Fruit fly (Drosophila melanogaster) whole organism, embryonic: ENCODE data around the gene Nazo.

Experiments
- Aef1 ChIP-seq: fragments of 200-800 bp; sonication (Bioruptor generic); IDR thresholded peaks from 3 replicates; pipeline ENCODE4 v1.3.6; 2022; ENCODE audit warnings: missing biosample characterization, missing genetic modification characterization
- Antp ChIP-seq: fragments of 200-800 bp; sonication (Bioruptor generic); optimal IDR thresholded peaks from 3 replicates; lab custom pipeline; 2016; ENCODE audit warnings: missing biosample characterization, missing genetic modification characterization
- Asciz ChIP-seq: fragments of 200-800 bp; sonication (Bioruptor generic); optimal IDR thresholded peaks from 2 replicates; lab custom pipeline; 2017; ENCODE audit warnings: missing biosample characterization, mild to moderate bottlenecking, missing genetic modification characterization, missing genetic modification reagents
- BtbVII ChIP-seq: fragments of 200-800 bp; sonication (Bioruptor generic); optimal IDR thresholded peaks from 3 replicates; lab custom pipeline; 2017; ENCODE audit warnings: missing biosample characterization, mild to moderate bottlenecking, missing genetic modification characterization
- Bteb2 ChIP-seq: fragments of 200-800 bp; sonication (Bioruptor generic); optimal IDR thresholded peaks from 2 replicates; lab custom pipeline; 2016; ENCODE audit warnings: missing biosample characterization, missing genetic modification characterization
- C15 ChIP-seq: fragments of 200-800 bp; sonication (Bioruptor generic); IDR thresholded peaks from 3 replicates; pipeline ENCODE4 v1.3.6; 2022; ENCODE audit warnings: missing biosample characterization, missing genetic modification characterization
- CG10565 ChIP-seq: fragments of 200-800 bp; sonication (Bioruptor generic); optimal IDR thresholded peaks from 3 replicates; lab custom pipeline; 2016; ENCODE audit warnings: missing biosample characterization, mild to moderate bottlenecking, missing genetic modification characterization
- CG11560 ChIP-seq: fragments of 200-800 bp; sonication (Bioruptor generic); IDR thresholded peaks from 3 replicates; pipeline ENCODE4 v1.3.6; 2022; ENCODE audit warnings: missing biosample characterization, missing genetic modification characterization
- CG14014 ChIP-seq: fragments of 200-800 bp; sonication (Bioruptor generic); IDR thresholded peaks from 2 replicates; pipeline ENCODE4 v1.3.6; 2022; ENCODE audit warnings: missing biosample characterization, missing genetic modification characterization
- CG14050 ChIP-seq: fragments of 200-800 bp; sonication (Bioruptor generic); IDR thresholded peaks from 3 replicates; pipeline ENCODE4 v1.3.6; 2022; ENCODE audit warnings: missing biosample characterization, missing genetic modification characterization
- CG14860 ChIP-seq: fragments of 200-800 bp; sonication (Bioruptor generic); IDR thresholded peaks from 3 replicates; pipeline ENCODE4 v1.3.6; 2022; ENCODE audit warnings: missing biosample characterization, missing genetic modification characterization; ENCODE audit not compliant: partially characterized antibody
- CG1529 ChIP-seq: fragments of 200-800 bp; sonication (Bioruptor generic); optimal IDR thresholded peaks from 3 replicates; lab custom pipeline; 2018; ENCODE audit warnings: missing biosample characterization, missing genetic modification characterization
- CG15479 ChIP-seq: fragments of 200-800 bp; sonication (Bioruptor generic); optimal IDR thresholded peaks from 3 replicates; lab custom pipeline; 2019; ENCODE audit warnings: missing biosample characterization, mild to moderate bottlenecking, missing genetic modification characterization, moderate library complexity
- CG17912 ChIP-seq: fragments of 200-800 bp; sonication (Bioruptor generic); optimal IDR thresholded peaks from 2 replicates; lab custom pipeline; 2018; ENCODE audit warnings: missing biosample characterization, mild to moderate bottlenecking, missing genetic modification characterization
- CG31441 ChIP-seq: fragments of 200-800 bp; sonication (Bioruptor generic); IDR thresholded peaks from 2 replicates; pipeline ENCODE4 v1.3.6; 2022; ENCODE audit warnings: missing biosample characterization, missing genetic modification characterization
- CG3163 ChIP-seq: fragments of 200-800 bp; sonication (Bioruptor generic); optimal IDR thresholded peaks from 3 replicates; lab custom pipeline; 2016; ENCODE audit warnings: missing biosample characterization, missing genetic modification characterization
- CG3407 ChIP-seq: fragments of 200-800 bp; sonication (Bioruptor generic); optimal IDR thresholded peaks from 2 replicates; lab custom pipeline; 2018; ENCODE audit warnings: missing biosample characterization, mild to moderate bottlenecking, missing genetic modification characterization
- CG42726 ChIP-seq: fragments of 200-800 bp; sonication (Bioruptor generic); IDR thresholded peaks from 2 replicates; pipeline ENCODE4 v1.3.6; 2022; ENCODE audit warnings: missing biosample characterization, missing genetic modification characterization; ENCODE audit not compliant: partially characterized antibody
- CG4282 ChIP-seq: fragments of 200-800 bp; sonication (Bioruptor generic); optimal IDR thresholded peaks from 2 replicates; lab custom pipeline; 2016; ENCODE audit warnings: missing biosample characterization, missing genetic modification characterization
- CG4360 ChIP-seq: fragments of 200-800 bp; sonication (Bioruptor generic); IDR thresholded peaks from 2 replicates; pipeline ENCODE4 v1.3.6; 2022; ENCODE audit warnings: missing biosample characterization, missing genetic modification characterization
- CG5953 ChIP-seq: fragments of 200-800 bp; sonication (Bioruptor generic); IDR thresholded peaks from 2 replicates; pipeline ENCODE4 v1.3.6; 2022; ENCODE audit warnings: missing biosample characterization, missing genetic modification characterization
- CG6254 ChIP-seq: fragments of 200-800 bp; sonication (Bioruptor generic); optimal IDR thresholded peaks from 3 replicates; lab custom pipeline; 2017; ENCODE audit warnings: mild to moderate bottlenecking, missing biosample characterization, missing genetic modification reagents, missing genetic modification characterization
- CG7987 ChIP-seq: fragments of 200-800 bp; sonication (Bioruptor generic); optimal IDR thresholded peaks from 2 replicates; lab custom pipeline; 2018; ENCODE audit warnings: missing biosample characterization, mild to moderate bottlenecking, missing genetic modification characterization, moderate library complexity
- CG9817 ChIP-seq: fragments of 200-800 bp; sonication (Bioruptor generic); optimal IDR thresholded peaks from 2 replicates; lab custom pipeline; 2018; ENCODE audit warnings: missing biosample characterization, mild to moderate bottlenecking, missing genetic modification characterization, moderate library complexity
- Ets97D ChIP-seq: fragments of 200-800 bp; sonication (Bioruptor generic); optimal IDR thresholded peaks from 3 replicates; lab custom pipeline; 2016; ENCODE audit warnings: missing biosample characterization, missing genetic modification characterization
- H15 ChIP-seq: fragments of 200-800 bp; sonication (Bioruptor generic); IDR thresholded peaks from 3 replicates; pipeline ENCODE4 v1.3.6; 2022; ENCODE audit warnings: missing biosample characterization, missing genetic modification characterization
- HLH4C ChIP-seq: fragments of 200-800 bp; sonication (Bioruptor generic); IDR thresholded peaks from 3 replicates; pipeline ENCODE4 v1.3.6; 2022; ENCODE audit warnings: missing biosample characterization, missing genetic modification characterization; ENCODE audit not compliant: partially characterized antibody
- Hsf ChIP-seq: fragments of 200-800 bp; sonication (Bioruptor generic); optimal IDR thresholded peaks from 3 replicates; lab custom pipeline; 2016; ENCODE audit warnings: missing biosample characterization, missing genetic modification characterization
- Lpt ChIP-seq: fragments of >200 bp; optimal IDR thresholded peaks from 2 replicates; lab custom pipeline; 2018; ENCODE audit warnings: missing biosample characterization, missing genetic modification characterization
- Oaz ChIP-seq: fragments of 200-800 bp; sonication (Bioruptor generic); IDR thresholded peaks from 2 replicates; pipeline ENCODE4 v1.3.6; 2022; ENCODE audit warnings: missing biosample characterization, missing genetic modification characterization
- Opbp ChIP-seq: fragments of 200-800 bp; sonication (Bioruptor generic); IDR thresholded peaks from 3 replicates; pipeline ENCODE4 v1.3.6; 2022; ENCODE audit warnings: missing biosample characterization, missing genetic modification characterization; ENCODE audit not compliant: partially characterized antibody
- PHDP ChIP-seq: fragments of 200-800 bp; sonication (Bioruptor generic); optimal IDR thresholded peaks from 3 replicates; lab custom pipeline; 2018; ENCODE audit warnings: missing biosample characterization, mild to moderate bottlenecking, missing genetic modification characterization, moderate library complexity
- Rfx ChIP-seq: fragments of 200-800 bp; sonication (Bioruptor generic); IDR thresholded peaks from 2 replicates; pipeline ENCODE4 v1.3.6; 2022; ENCODE audit warnings: missing biosample characterization, missing genetic modification characterization
- Scr ChIP-seq: fragments of 200-800 bp; sonication (Bioruptor generic); IDR thresholded peaks from 2 replicates; pipeline ENCODE4 v1.3.6; 2022; ENCODE audit warnings: missing biosample characterization, missing genetic modification characterization; ENCODE audit not compliant: partially characterized antibody
- Xbp1 ChIP-seq: fragments of 200-800 bp; sonication (Bioruptor generic); optimal IDR thresholded peaks from 3 replicates; lab custom pipeline; 2016; ENCODE audit warnings: missing biosample characterization, mild to moderate bottlenecking, missing genetic modification characterization
- ap ChIP-seq: fragments of 200-800 bp; sonication (Bioruptor generic); IDR thresholded peaks from 2 replicates; pipeline ENCODE4 v1.3.6; 2022; ENCODE audit warnings: missing biosample characterization, missing genetic modification characterization
- danr ChIP-seq: fragments of 200-800 bp; sonication (Bioruptor generic); IDR thresholded peaks from 2 replicates; pipeline ENCODE4 v1.3.6; 2022; ENCODE audit warnings: missing biosample characterization, missing genetic modification characterization
- dmrt99B ChIP-seq: fragments of 200-800 bp; sonication (Bioruptor generic); optimal IDR thresholded peaks from 2 replicates; lab custom pipeline; 2018; ENCODE audit warnings: missing biosample characterization, mild to moderate bottlenecking, missing genetic modification characterization, moderate library complexity
- ems ChIP-seq: fragments of 200-800 bp; sonication (Bioruptor generic); optimal IDR thresholded peaks from 3 replicates; lab custom pipeline; 2016; ENCODE audit warnings: missing biosample characterization, missing genetic modification characterization
- en ChIP-seq: fragments of 200-800 bp; sonication (Bioruptor generic); optimal IDR thresholded peaks from 2 replicates; lab custom pipeline; 2016; ENCODE audit warnings: missing biosample characterization, missing genetic modification characterization
- fru ChIP-seq: fragments of >200 bp; optimal IDR thresholded peaks from 2 replicates; lab custom pipeline; 2017
- peb ChIP-seq: fragments of 200-800 bp; sonication (Bioruptor generic); IDR thresholded peaks from 2 replicates; pipeline ENCODE4 v1.3.6; 2022; ENCODE audit warnings: missing biosample characterization, missing genetic modification characterization
- phol ChIP-seq: fragments of 200-800 bp; sonication (Bioruptor generic); optimal IDR thresholded peaks from 3 replicates; lab custom pipeline; 2018; ENCODE audit warnings: missing biosample characterization, mild to moderate bottlenecking, missing genetic modification characterization, moderate library complexity
- sc ChIP-seq, 3 experiments: fragments of >200 bp in 2 of 3; fragments of 200-800 bp in 1 of 3; sonication (Bioruptor generic) in 1 of 3; optimal IDR thresholded peaks; 2 replicates in 2 of 3; 3 replicates in 1 of 3; lab custom pipeline; 2017; ENCODE audit warnings: mild to moderate bottlenecking in 1 of 3, missing biosample characterization in 1 of 3, missing genetic modification characterization in 1 of 3, missing genetic modification reagents in 1 of 3
- scrt ChIP-seq: fragments of 200-800 bp; sonication (Bioruptor generic); optimal IDR thresholded peaks from 2 replicates; lab custom pipeline; 2018; ENCODE audit warnings: missing biosample characterization, mild to moderate bottlenecking, missing genetic modification characterization, moderate library complexity
- sim ChIP-seq: fragments of 200-800 bp; sonication (Bioruptor generic); IDR thresholded peaks from 2 replicates; pipeline ENCODE4 v1.3.6; 2022; ENCODE audit warnings: missing biosample characterization, missing genetic modification characterization
- sqz ChIP-seq: fragments of 200-800 bp; sonication (Bioruptor generic); optimal IDR thresholded peaks from 3 replicates; lab custom pipeline; 2018; ENCODE audit warnings: missing biosample characterization, mild to moderate bottlenecking, missing genetic modification characterization
- trh ChIP-seq: fragments of 200-800 bp; sonication (Bioruptor generic); optimal IDR thresholded peaks from 2 replicates; lab custom pipeline; 2016; ENCODE audit warnings: missing biosample characterization, missing genetic modification characterization
- usp ChIP-seq: fragments of >200 bp; optimal IDR thresholded peaks from 2 replicates; lab custom pipeline; 2017; ENCODE audit warnings: missing biosample characterization, missing genetic modification characterization

Gene Nazo

DNA sequence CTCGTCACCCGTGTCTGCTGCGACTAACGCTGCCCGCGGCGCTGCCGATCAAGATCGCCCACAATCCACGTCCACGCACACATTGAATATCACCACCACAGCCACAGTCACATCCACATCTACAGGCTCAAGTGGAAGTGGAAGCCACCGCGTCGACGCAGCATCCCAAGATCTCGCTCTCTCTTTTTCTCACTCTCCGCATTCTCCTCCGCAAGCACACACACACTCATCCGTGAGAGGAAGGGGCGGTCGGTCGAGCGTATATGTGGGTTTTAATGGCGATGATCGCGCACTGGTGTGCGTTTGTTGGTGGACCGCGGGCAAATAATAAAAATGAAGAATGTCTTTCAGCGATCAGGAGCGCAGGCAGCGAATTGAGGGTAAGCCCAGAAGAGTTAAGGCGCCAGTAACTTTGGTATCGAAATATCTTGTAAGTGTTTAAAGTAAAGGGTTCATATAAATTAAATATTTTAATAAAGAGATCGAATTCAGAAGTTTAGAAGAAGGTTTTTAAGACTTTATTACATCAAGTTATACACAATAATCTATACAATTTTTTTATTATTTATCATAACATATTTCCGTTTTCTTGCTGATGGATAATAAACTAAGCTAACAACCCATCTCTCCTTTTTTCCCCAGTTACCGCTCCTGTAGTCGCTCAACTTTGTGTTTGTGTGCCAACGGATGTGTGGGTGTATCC is 46.2 kb downstream of the Nazo start, which contains the start of gene Poxm (continued):
- TF ChIP-seq CG11560 (peak; percentile 83), Asciz (GFP tag; lab: Kevin White, UChicago) (peak; percentile 83), dmrt99B (tag; lab: Kevin White, UChicago) (peak; percentile 95), Aef1 (GFP tag; lab: Robert Waterston, UW) (peak; percentile 90; the same call in 2 of the 3 replicates), H15 (GFP tag; lab: Robert Waterston, UW) (peak; percentile 84), CG3407 (peak; percentile 85), Rfx (GFP tag; lab: Robert Waterston, UW) (peak; percentile 86), Scr (no peak; the same call in 1 of the 2 replicates), ems (GFP tag; lab: Kevin White, UChicago) (peak; percentile 69), CG7987 (GFP tag; lab: Kevin White, UChicago) (peak; percentile 55), CG5953 (GFP tag; lab: Robert Waterston, UW) (0 out of 2 replicates have a peak, but pooled peaks have one; percentile 42), Lpt (GFP tag; lab: Kevin White, UChicago) (no peak), CG31441 (GFP tag; lab: Robert Waterston, UW) (peak; percentile 95), Oaz (peak; percentile 78), C15 (GFP tag; lab: Robert Waterston, UW) (no peak), CG10565 (GFP tag; lab: Kevin White, UChicago) (peak; percentile 33), phol (tag; lab: Kevin White, UChicago) (peak; percentile 97), ap (GFP tag; lab: Robert Waterston, UW) (peak; percentile 79), peb (GFP tag; lab: Robert Waterston, UW) (peak; percentile 73), usp (GFP tag; lab: Kevin White, UChicago) (no peak), Hsf (peak; percentile 82), HLH4C (GFP tag; lab: Robert Waterston, UW) (no peak), CG9817 (peak; percentile 87), CG17912 (GFP tag; lab: Kevin White, UChicago) (no peak), sim (GFP tag; lab: Robert Waterston, UW) (peak; percentile 58; the same call in 1 of the 2 replicates), Xbp1 (GFP tag; lab: Kevin White, UChicago) (peak; percentile 92), PHDP (tag; lab: Kevin White, UChicago) (peak; percentile 85), BtbVII (GFP tag; lab: Kevin White, UChicago) (peak; percentile 82), CG14014 (GFP tag; lab: Robert Waterston, UW) (peak; percentile 82; the same call in 1 of the 2 replicates), CG14860 (no peak), CG3163 (GFP tag; lab: Kevin White, UChicago) (no peak), CG4360 (peak; percentile 10), CG15479 (GFP tag; lab: Kevin White, UChicago) (no peak), sqz (GFP tag; lab: Kevin White, UChicago) (peak; percentile 90), trh (GFP tag; lab: Kevin White, UChicago) (peak; percentile 80), scrt (peak; percentile 24), CG1529 (GFP tag; lab: Kevin White, UChicago) (peak; percentile 90), Bteb2 (GFP tag; lab: Kevin White, UChicago) (peak; percentile 19), sc (optimal IDR thresholded peaks at IDR 0.05; lab: Kevin White, UChicago) (no peak), sc (GFP tag; optimal IDR thresholded peaks at IDR 0.05; lab: Kevin White, UChicago) (peak; percentile 91), fru (lab: Kevin White, UChicago) (no peak), danr (GFP tag; lab: Robert Waterston, UW) (peak; percentile 86), Opbp (GFP tag; lab: Robert Waterston, UW) (no peak), Ets97D (GFP tag; lab: Kevin White, UChicago) (peak; percentile 33), CG14050 (GFP tag; lab: Robert Waterston, UW) (peak; percentile 69), CG4282 (GFP tag; lab: Kevin White, UChicago) (no peak), en (GFP tag; lab: Kevin White, UChicago) (no peak), CG6254 (GFP tag; lab: Kevin White, UChicago) (peak; percentile 86), CG42726 (no peak), Antp (GFP tag; lab: Kevin White, UChicago) (peak; percentile 51)
